Worm (Caenorhabditis elegans) whole organism, L1 larva: ENCODE measurements around the gene str-225.

Experiments
- F16B12.6 ChIP-seq: fragments of 150-350 bp; optimal IDR thresholded peaks from 2 replicates; lab custom pipeline; 2014; ENCODE audit warnings: missing biosample characterization, missing genetic modification characterization
- Y116A8C.19 ChIP-seq: sonication (generic microtip); optimal IDR thresholded peaks from 2 replicates; lab custom pipeline; 2016; ENCODE audit warnings: missing compliant biosample characterization, missing genetic modification characterization, borderline replicate concordance
- alr-1 ChIP-seq: fragments of 200-800 bp; sonication (Bioruptor generic); optimal IDR thresholded peaks from 2 replicates; lab custom pipeline; 2018; ENCODE audit warnings: borderline replicate concordance, mild to moderate bottlenecking, missing genetic modification characterization, missing compliant biosample characterization
- ama-1 ChIP-seq: fragments of 150-350 bp; optimal IDR thresholded peaks from 2 replicates; lab custom pipeline; 2014
- blmp-1 ChIP-seq: fragments of 150-350 bp; optimal IDR thresholded peaks from 2 replicates; lab custom pipeline; 2014; ENCODE audit warnings: missing biosample characterization, missing genetic modification characterization
- ceh-63 ChIP-seq: fragments of 200-800 bp; sonication (Bioruptor generic); optimal IDR thresholded peaks from 2 replicates; lab custom pipeline; 2018; ENCODE audit warnings: mild to moderate bottlenecking, missing genetic modification characterization, missing compliant biosample characterization
- dpl-1 ChIP-seq, 3 experiments: fragments of 150-350 bp in 2 of 3; sonication (generic microtip) in 1 of 3; optimal IDR thresholded peaks; 2 replicates each; lab custom pipeline; 2014 to 2017; ENCODE audit warnings: missing biosample characterization in 3 of 3, missing genetic modification characterization in 3 of 3, missing genetic modification reagents in 3 of 3
- efl-3 ChIP-seq: fragments of 200-800 bp; sonication (Bioruptor generic); optimal IDR thresholded peaks from 2 replicates; lab custom pipeline; 2018; ENCODE audit warnings: mild to moderate bottlenecking, missing genetic modification characterization, missing compliant biosample characterization
- elt-2 ChIP-seq: sonication (generic microtip); optimal IDR thresholded peaks from 2 replicates; lab custom pipeline; 2016; ENCODE audit warnings: missing genetic modification characterization, mild to moderate bottlenecking, inconsistent platforms, missing compliant biosample characterization, missing genetic modification reagents
- elt-3 ChIP-seq, 6 experiments: fragments of 150-350 bp in 1 of 6; sonication (generic microtip); optimal IDR thresholded peaks; 2 replicates each; lab custom pipeline; 2017 to 2018; ENCODE audit warnings: missing biosample characterization in 6 of 6, missing genetic modification characterization in 6 of 6, inconsistent platforms in 1 of 6
- fkh-10 ChIP-seq: sonication (generic microtip); optimal IDR thresholded peaks from 2 replicates; lab custom pipeline; 2017; ENCODE audit warnings: missing biosample characterization, missing genetic modification reagents, missing genetic modification characterization
- fkh-4 ChIP-seq: sonication (generic microtip); optimal IDR thresholded peaks from 2 replicates; lab custom pipeline; 2016; ENCODE audit warnings: missing compliant biosample characterization, missing genetic modification characterization, borderline replicate concordance
- fos-1 ChIP-seq: fragments of 150-350 bp; optimal IDR thresholded peaks from 2 replicates; lab custom pipeline; 2014; ENCODE audit warnings: missing biosample characterization, missing genetic modification characterization
- hlh-17 ChIP-seq: fragments of 200-800 bp; sonication (Bioruptor generic); optimal IDR thresholded peaks from 2 replicates; lab custom pipeline; 2018; ENCODE audit warnings: missing genetic modification characterization, mild to moderate bottlenecking, missing compliant biosample characterization, moderate library complexity, borderline replicate concordance
- hlh-4 ChIP-seq: sonication (generic microtip); optimal IDR thresholded peaks from 2 replicates; lab custom pipeline; 2016; ENCODE audit warnings: mild to moderate bottlenecking, missing genetic modification characterization, missing compliant biosample characterization
- isw-1 ChIP-seq: fragments of 200-800 bp; sonication (Bioruptor generic); IDR thresholded peaks from 2 replicates; pipeline ENCODE4 v1.3.6; 2022; ENCODE audit warnings: missing genetic modification characterization, missing compliant biosample characterization
- jun-1 ChIP-seq: fragments of 150-350 bp; optimal IDR thresholded peaks from 2 replicates; lab custom pipeline; 2014; ENCODE audit warnings: missing biosample characterization, missing genetic modification reagents, missing genetic modification characterization
- lin-13 ChIP-seq: fragments of 150-350 bp; optimal IDR thresholded peaks from 2 replicates; lab custom pipeline; 2014; ENCODE audit warnings: missing biosample characterization, missing genetic modification reagents, missing genetic modification characterization
- lin-14 ChIP-seq: fragments of 200-800 bp; sonication (Bioruptor generic); optimal IDR thresholded peaks from 2 replicates; lab custom pipeline; 2018; ENCODE audit warnings: mild to moderate bottlenecking, missing genetic modification characterization, moderate library complexity, missing compliant biosample characterization
- lin-35 ChIP-seq, 2 experiments: fragments of 150-350 bp; optimal IDR thresholded peaks; 2 replicates each; lab custom pipeline; 2014; ENCODE audit warnings: missing biosample characterization in 2 of 2, missing genetic modification characterization in 2 of 2, missing genetic modification reagents in 2 of 2
- lin-39 ChIP-seq: fragments of 150-350 bp; optimal IDR thresholded peaks from 2 replicates; lab custom pipeline; 2014; ENCODE audit warnings: missing biosample characterization, missing genetic modification reagents, missing genetic modification characterization
- mef-2 ChIP-seq: fragments of 150-350 bp; optimal IDR thresholded peaks from 2 replicates; lab custom pipeline; 2014; ENCODE audit warnings: missing biosample characterization, missing genetic modification characterization
- mep-1 ChIP-seq: fragments of 150-350 bp; optimal IDR thresholded peaks from 2 replicates; lab custom pipeline; 2014; ENCODE audit warnings: missing biosample characterization, missing genetic modification characterization
- nhr-11 ChIP-seq: fragments of 150-350 bp; optimal IDR thresholded peaks from 2 replicates; lab custom pipeline; 2014; ENCODE audit warnings: missing biosample characterization, missing genetic modification characterization
- nhr-12 ChIP-seq: sonication (generic microtip); optimal IDR thresholded peaks from 2 replicates; lab custom pipeline; 2017; ENCODE audit warnings: missing biosample characterization, missing genetic modification characterization
- nhr-19 ChIP-seq: fragments of 200-800 bp; sonication (Bioruptor generic); conservative IDR thresholded peaks from 2 replicates; pipeline ENCODE4 v1.3.6; 2022; ENCODE audit warnings: missing genetic modification characterization, missing compliant biosample characterization
- nhr-20 ChIP-seq: sonication (generic microtip); optimal IDR thresholded peaks from 2 replicates; lab custom pipeline; 2016; ENCODE audit warnings: mild to moderate bottlenecking, missing genetic modification characterization, missing compliant biosample characterization
- nhr-237 ChIP-seq: fragments of 150-350 bp; optimal IDR thresholded peaks from 2 replicates; lab custom pipeline; 2014; ENCODE audit warnings: missing biosample characterization, missing genetic modification characterization
- nhr-28 ChIP-seq: fragments of 150-350 bp; optimal IDR thresholded peaks from 2 replicates; lab custom pipeline; 2014; ENCODE audit warnings: missing biosample characterization, missing genetic modification characterization
- nhr-47 ChIP-seq: sonication (generic microtip); optimal IDR thresholded peaks from 2 replicates; lab custom pipeline; 2016; ENCODE audit warnings: mild to moderate bottlenecking, missing genetic modification characterization, moderate library complexity, missing compliant biosample characterization
- nhr-77 ChIP-seq: fragments of 150-350 bp; optimal IDR thresholded peaks from 2 replicates; lab custom pipeline; 2014; ENCODE audit warnings: missing biosample characterization, missing genetic modification characterization
- nhr-85 ChIP-seq: sonication (generic microtip); peaks from one replicate; lab custom pipeline; 2016; ENCODE audit warnings: missing genetic modification characterization, inconsistent platforms, missing compliant biosample characterization
- nhr-90 ChIP-seq: sonication (generic microtip); optimal IDR thresholded peaks from 2 replicates; lab custom pipeline; 2016; ENCODE audit warnings: mild to moderate bottlenecking, missing genetic modification characterization, missing compliant biosample characterization; ENCODE audit not compliant: poor library complexity
- pqm-1 ChIP-seq: sonication (generic microtip); optimal IDR thresholded peaks from 3 replicates; lab custom pipeline; 2017; ENCODE audit warnings: missing biosample characterization, missing genetic modification characterization
- rnt-1 ChIP-seq: sonication (generic microtip); optimal IDR thresholded peaks from 2 replicates; lab custom pipeline; 2016; ENCODE audit warnings: mild to moderate bottlenecking, missing genetic modification characterization, moderate library complexity, missing compliant biosample characterization
- skn-1 ChIP-seq: fragments of 150-350 bp; optimal IDR thresholded peaks from 2 replicates; lab custom pipeline; 2014; ENCODE audit warnings: missing biosample characterization, missing genetic modification characterization
- snpc-4 ChIP-seq: fragments of 150-350 bp; optimal IDR thresholded peaks from 2 replicates; lab custom pipeline; 2014; ENCODE audit warnings: missing biosample characterization, missing genetic modification characterization
- snu-23 ChIP-seq: sonication (generic microtip); optimal IDR thresholded peaks from 2 replicates; lab custom pipeline; 2016; ENCODE audit warnings: missing genetic modification characterization, missing compliant biosample characterization
- tbx-2 ChIP-seq: sonication (generic microtip); optimal IDR thresholded peaks from 2 replicates; lab custom pipeline; 2016; ENCODE audit warnings: missing genetic modification characterization, missing compliant biosample characterization
- tlp-1 ChIP-seq: fragments of 150-350 bp; optimal IDR thresholded peaks from 2 replicates; lab custom pipeline; 2014; ENCODE audit warnings: missing biosample characterization, missing genetic modification characterization
- unc-130 ChIP-seq: fragments of 150-350 bp; optimal IDR thresholded peaks from 2 replicates; lab custom pipeline; 2017; ENCODE audit warnings: missing biosample characterization, missing genetic modification characterization, inconsistent platforms
- unc-62 ChIP-seq: fragments of 150-350 bp; optimal IDR thresholded peaks from 2 replicates; lab custom pipeline; 2014; ENCODE audit warnings: missing biosample characterization, missing genetic modification reagents, missing genetic modification characterization
- unc-98 ChIP-seq: fragments of 200-800 bp; sonication (Bioruptor generic); IDR thresholded peaks from 2 replicates; pipeline ENCODE4 v1.3.6; 2022; ENCODE audit warnings: missing genetic modification characterization, missing compliant biosample characterization

Gene str-225

DNA sequence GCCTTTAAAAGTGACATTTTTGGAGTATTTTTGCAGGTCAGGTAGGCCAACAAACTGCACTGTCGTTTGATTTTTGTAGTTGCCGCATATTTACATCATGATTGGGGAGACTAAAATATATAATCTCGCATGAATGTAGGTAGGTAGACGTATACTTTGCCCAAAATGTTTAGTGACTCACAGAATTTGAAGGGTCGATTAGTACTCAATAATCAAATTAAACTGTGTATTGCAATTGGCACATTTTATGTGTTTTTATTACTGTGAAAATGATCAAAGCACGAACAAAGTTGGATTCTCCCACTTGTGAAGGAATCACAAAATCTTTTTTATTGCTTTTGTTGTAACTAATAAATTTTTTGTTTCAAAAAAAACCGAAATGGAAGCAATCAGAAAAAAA, 10.7 kb upstream of the str-225 start, which contains the start of gene C07G3.15:
C07G3.15 (minus strand) TSS at position 101 of the 400 bp plus-strand sequence.
- TF ChIP-seq lin-14 (no peak), hlh-4 (no peak), lin-39 (tag; lab: Kevin White, UChicago) (no peak), alr-1 (no peak), nhr-20 (tag; lab: Kevin White, UChicago) (no peak), fos-1 (tag; lab: Kevin White, UChicago) (no peak), ama-1 (no peak), ceh-63 (GFP tag; lab: Kevin White, UChicago) (no peak), jun-1 (no peak), unc-98 (GFP tag; lab: Robert Waterston, UW) (no peak), mef-2 (tag; lab: Kevin White, UChicago) (no peak), isw-1 (GFP tag; lab: Robert Waterston, UW) (no peak), elt-2 (tag; lab: Kevin White, UChicago) (no peak), nhr-11 (tag; lab: Kevin White, UChicago) (no peak)

- no peak for TF ChIP-seq hlh-17 (GFP tag; lab: Kevin White, UChicago)
- TF ChIP-seq nhr-12 (tag; lab: Kevin White, UChicago) = no peak
- no peak for TF ChIP-seq nhr-237
- no peak for TF ChIP-seq efl-3
- TF ChIP-seq snpc-4 (tag; lab: Kevin White, UChicago) = no peak
- TF ChIP-seq lin-35 (GFP tag; optimal IDR thresholded peaks at IDR 0.05; lab: Kevin White, UChicago) = no peak
- TF ChIP-seq, all 84 proteins: peak for 0
Observed at ce11 chrV:3502038-3502437, 5.6 kb upstream of the str-225 start, which contains the start of the genes C07G3.8 and C07G3.10. Gene C07G3.8 (minus strand): TSS chrV:3502138. Gene C07G3.10 (plus strand): TSS chrV:3502307.

DNA sequence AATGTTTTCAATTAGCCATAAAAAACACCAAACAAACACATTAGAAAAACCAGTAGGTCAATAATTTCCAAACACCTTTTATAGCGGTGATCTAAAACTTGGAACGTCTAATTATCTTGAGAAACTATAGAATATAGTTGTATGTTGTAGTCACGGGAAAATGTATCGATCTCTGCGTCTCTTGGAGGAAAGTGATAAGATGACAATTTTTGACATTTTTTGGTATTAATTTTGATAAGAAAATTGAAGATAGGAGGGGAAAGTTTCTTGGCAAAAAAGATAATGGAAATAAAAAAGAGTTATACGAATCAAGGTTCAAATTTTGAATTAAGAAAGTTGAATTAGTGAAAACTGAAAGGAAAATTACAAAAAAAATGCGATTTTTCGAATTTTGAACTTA, 1.9 kb upstream of the str-225 start:
- peak; percentile 0 for TF ChIP-seq mep-1
- no peak for TF ChIP-seq nhr-77 (tag; lab: Kevin White, UChicago)
- no peak for TF ChIP-seq snu-23
- no peak for TF ChIP-seq alr-1
- no peak for TF ChIP-seq hlh-17 (GFP tag; lab: Kevin White, UChicago)
- no peak for TF ChIP-seq rnt-1
- peak in 4 of 6 experiments; percentile 7 to 79 (median 54) for TF ChIP-seq elt-3 (tag; optimal IDR thresholded peaks at IDR 0.05; lab: Kevin White, UChicago)
- TF ChIP-seq fos-1 (tag; lab: Kevin White, UChicago) = no peak
- TF ChIP-seq nhr-47 = no peak
- TF ChIP-seq nhr-20 (tag; lab: Kevin White, UChicago) = peak; percentile 84
- peak; percentile 40 for TF ChIP-seq skn-1 (tag; lab: Kevin White, UChicago)
- no peak for TF ChIP-seq unc-62
- no peak for TF ChIP-seq snpc-4 (tag; lab: Kevin White, UChicago)
- no peak for TF ChIP-seq F16B12.6 (tag; lab: Kevin White, UChicago)
- TF ChIP-seq fkh-4 (tag; lab: Kevin White, UChicago) = no peak
- no peak for TF ChIP-seq fkh-10 (GFP tag; lab: Kevin White, UChicago)
- TF ChIP-seq nhr-11 (tag; lab: Kevin White, UChicago) = no peak
- TF ChIP-seq Y116A8C.19 = no peak
- TF ChIP-seq nhr-85 (tag; lab: Kevin White, UChicago) = peak; percentile 74
- TF ChIP-seq nhr-28 = no peak
- TF ChIP-seq pqm-1 (tag; lab: Kevin White, UChicago) = peak; percentile 47
- peak in 1 of 2 experiments; percentile 28 for TF ChIP-seq lin-35 (GFP tag; optimal IDR thresholded peaks at IDR 0.05; lab: Kevin White, UChicago)
- no peak for TF ChIP-seq unc-130 (tag; lab: Kevin White, UChicago)
- peak in 1 of 3 experiments; percentile 17 for TF ChIP-seq dpl-1 (GFP tag; optimal IDR thresholded peaks at IDR 0.05; lab: Kevin White, UChicago)
- TF ChIP-seq nhr-19 = no peak
- TF ChIP-seq lin-13 = no peak
- TF ChIP-seq blmp-1 (tag; lab: Kevin White, UChicago) = peak; percentile 86
- peak; percentile 48 for TF ChIP-seq tlp-1
- peak; percentile 91 for TF ChIP-seq elt-2 (tag; lab: Kevin White, UChicago)
- TF ChIP-seq nhr-90 = peak; percentile 28
- TF ChIP-seq tbx-2 = no peak
